Worm (Caenorhabditis elegans) whole organism, early embryonic: Measurements from ENCODE around the gene sqt-2.
A peak's percentile ranks its signal among the peaks of the same experiment; 100 is the strongest.

Experiments used
- B0310.2 ChIP-seq: sonication (generic microtip); optimal IDR thresholded peaks from 2 replicates; lab custom pipeline; 2016; ENCODE audit warnings: mild to moderate bottlenecking, missing genetic modification characterization, missing compliant biosample characterization
- F13C5.2 ChIP-seq: sonication (generic microtip); optimal IDR thresholded peaks from 2 replicates; lab custom pipeline; 2017; ENCODE audit warnings: mild to moderate bottlenecking, missing genetic modification characterization, inconsistent platforms, missing compliant biosample characterization
- aly-1 ChIP-seq: sonication (generic microtip); optimal IDR thresholded peaks from 2 replicates; lab custom pipeline; 2016; ENCODE audit warnings: missing genetic modification characterization, missing compliant biosample characterization
- ama-1 ChIP-seq: fragments of 150-350 bp; optimal IDR thresholded peaks from 2 replicates; lab custom pipeline; 2014
- ceh-13 ChIP-seq: fragments of 200-800 bp; sonication (Bioruptor generic); optimal IDR thresholded peaks from 2 replicates; lab custom pipeline; 2018; ENCODE audit warnings: mild to moderate bottlenecking, missing genetic modification characterization, missing compliant biosample characterization
- ceh-36 ChIP-seq: sonication (generic microtip); optimal IDR thresholded peaks from 2 replicates; lab custom pipeline; 2016; ENCODE audit warnings: missing genetic modification characterization, inconsistent platforms, missing compliant biosample characterization
- ets-7 ChIP-seq: sonication (generic microtip); optimal IDR thresholded peaks from 2 replicates; lab custom pipeline; 2016; ENCODE audit warnings: missing genotype, missing genetic modification characterization, missing compliant biosample characterization
- flt-1 ChIP-seq: fragments of 200-800 bp; sonication (Bioruptor generic); IDR thresholded peaks from 2 replicates; pipeline ENCODE4 v1.3.6; 2022; ENCODE audit warnings: missing genetic modification characterization, missing compliant biosample characterization
- hmbx-1 ChIP-seq: sonication (generic microtip); optimal IDR thresholded peaks from 2 replicates; lab custom pipeline; 2016; ENCODE audit warnings: mild to moderate bottlenecking, missing genetic modification characterization, missing compliant biosample characterization
- hmg-4 ChIP-seq: fragments of 200-800 bp; sonication (Bioruptor generic); optimal IDR thresholded peaks from 2 replicates; lab custom pipeline; 2018; ENCODE audit warnings: mild to moderate bottlenecking, missing genetic modification characterization, missing compliant biosample characterization
- hnd-1 ChIP-seq: sonication (generic microtip); optimal IDR thresholded peaks from 2 replicates; lab custom pipeline; 2016; ENCODE audit warnings: missing genetic modification characterization, missing compliant biosample characterization
- pes-1 ChIP-seq: fragments of 200-800 bp; sonication (Bioruptor generic); IDR thresholded peaks from 2 replicates; pipeline ENCODE4 v1.3.6; 2022; ENCODE audit warnings: missing genetic modification reagents, missing genetic modification characterization, missing compliant biosample characterization
- scrt-1 ChIP-seq: fragments of 200-800 bp; sonication (Bioruptor generic); IDR thresholded peaks from 2 replicates; pipeline ENCODE4 v1.3.6; 2022; ENCODE audit warnings: missing genetic modification characterization, missing compliant biosample characterization
- sea-1 ChIP-seq: fragments of 200-800 bp; sonication (Bioruptor generic); conservative IDR thresholded peaks from 2 replicates; pipeline ENCODE4 v1.3.6; 2022; ENCODE audit warnings: missing genetic modification characterization, missing compliant biosample characterization
- tbx-11 ChIP-seq: fragments of 200-800 bp; sonication (Bioruptor generic); IDR thresholded peaks from 2 replicates; pipeline ENCODE4 v1.3.6; 2022; ENCODE audit warnings: missing genetic modification characterization, missing compliant biosample characterization
- tbx-37 ChIP-seq: fragments of 200-800 bp; sonication (Bioruptor generic); conservative IDR thresholded peaks from 2 replicates; pipeline ENCODE4 v1.3.6; 2022; ENCODE audit warnings: missing genetic modification reagents, missing genetic modification characterization, missing compliant biosample characterization
- tra-4 ChIP-seq: sonication (generic microtip); optimal IDR thresholded peaks from 2 replicates; lab custom pipeline; 2017; ENCODE audit warnings: missing genetic modification characterization, missing compliant biosample characterization

sqt-2 gene

ce11 chrII:18787-19186 lies 4.3 kb upstream of the sqt-2 start:
- no peak for TF ChIP-seq scrt-1
- peak; percentile 56 for TF ChIP-seq F13C5.2 (tag; lab: Kevin White, UChicago)
- TF ChIP-seq sea-1 (GFP tag; lab: Robert Waterston, UW) = peak; percentile 49; the same call in 1 of the 2 replicates
- peak; percentile 20; the same call in 1 of the 2 replicates for TF ChIP-seq tbx-11 (GFP tag; lab: Robert Waterston, UW)
- TF ChIP-seq tbx-37 = no peak; the same call in 1 of the 2 replicates
- TF ChIP-seq hmg-4 (GFP tag; lab: Kevin White, UChicago) = peak; percentile 83

- TF ChIP-seq tbx-11 (GFP tag; lab: Robert Waterston, UW) (no peak), pes-1 (no peak), ceh-36 (tag; lab: Kevin White, UChicago) (no peak), hnd-1 (tag; lab: Kevin White, UChicago) (no peak), sea-1 (GFP tag; lab: Robert Waterston, UW) (no peak), ceh-13 (GFP tag; lab: Kevin White, UChicago) (no peak), F13C5.2 (tag; lab: Kevin White, UChicago) (no peak), ama-1 (no peak), ets-7 (tag; lab: Kevin White, UChicago) (no peak), flt-1 (GFP tag; lab: Robert Waterston, UW) (no peak), hmg-4 (GFP tag; lab: Kevin White, UChicago) (no peak), tbx-37 (no peak), B0310.2 (tag; lab: Kevin White, UChicago) (no peak), scrt-1 (no peak), tra-4 (tag; lab: Kevin White, UChicago) (no peak)
Observed at ce11 chrII:19238-19637, 3.9 kb upstream of the sqt-2 start, which contains the start of gene gmeb-1. Gene gmeb-1 (plus strand): TSS chrII:19538.

ce11 chrII:21953-22352 lies 1.2 kb upstream of the sqt-2 start:
- TF ChIP-seq ets-7 (tag; lab: Kevin White, UChicago) (no peak), hnd-1 (tag; lab: Kevin White, UChicago) (no peak), hmg-4 (GFP tag; lab: Kevin White, UChicago) (no peak), ceh-13 (GFP tag; lab: Kevin White, UChicago) (no peak), ceh-36 (tag; lab: Kevin White, UChicago) (no peak), tbx-37 (no peak), B0310.2 (tag; lab: Kevin White, UChicago) (no peak), tbx-11 (GFP tag; lab: Robert Waterston, UW) (no peak), sea-1 (GFP tag; lab: Robert Waterston, UW) (no peak), F13C5.2 (tag; lab: Kevin White, UChicago) (no peak), tra-4 (tag; lab: Kevin White, UChicago) (no peak), scrt-1 (no peak), pes-1 (no peak), flt-1 (GFP tag; lab: Robert Waterston, UW) (no peak), hmbx-1 (no peak), aly-1 (tag; lab: Kevin White, UChicago) (no peak), ama-1 (no peak)

- TF ChIP-seq B0310.2 (tag; lab: Kevin White, UChicago) (no peak), ceh-13 (GFP tag; lab: Kevin White, UChicago) (no peak), aly-1 (tag; lab: Kevin White, UChicago) (no peak), flt-1 (GFP tag; lab: Robert Waterston, UW) (no peak), pes-1 (no peak), tbx-37 (no peak), hmbx-1 (no peak), F13C5.2 (tag; lab: Kevin White, UChicago) (no peak), ceh-36 (tag; lab: Kevin White, UChicago) (no peak)
Observed at ce11 chrII:23739-24138, 614 bp downstream of the sqt-2 start.

- TF ChIP-seq hmbx-1 = no peak
- TF ChIP-seq ets-7 (tag; lab: Kevin White, UChicago) = no peak
- TF ChIP-seq F13C5.2 (tag; lab: Kevin White, UChicago) = peak; percentile 26
Observed at ce11 chrII:24559-24998, 1.5 kb downstream of the sqt-2 start, which contains the start of gene enee-1. Gene enee-1 (plus strand): TSS chrII:24666.

ce11 chrII:28283-28682 lies 5.2 kb downstream of the sqt-2 start, which contains the start of gene F23F1.4:
Gene F23F1.4 (minus strand): TSS chrII:28423.
- no peak for TF ChIP-seq F13C5.2 (tag; lab: Kevin White, UChicago)
- no peak for TF ChIP-seq B0310.2 (tag; lab: Kevin White, UChicago)
- TF ChIP-seq ama-1 = no peak

ce11 chrII:29578-29977 lies 6.5 kb downstream of the sqt-2 start:
- TF ChIP-seq ceh-36 (tag; lab: Kevin White, UChicago) (no peak), aly-1 (tag; lab: Kevin White, UChicago) (no peak), F13C5.2 (tag; lab: Kevin White, UChicago) (no peak), tra-4 (tag; lab: Kevin White, UChicago) (no peak), ama-1 (no peak), flt-1 (GFP tag; lab: Robert Waterston, UW) (no peak), hmg-4 (GFP tag; lab: Kevin White, UChicago) (no peak), ceh-13 (GFP tag; lab: Kevin White, UChicago) (no peak), sea-1 (GFP tag; lab: Robert Waterston, UW) (no peak), B0310.2 (tag; lab: Kevin White, UChicago) (no peak), ets-7 (tag; lab: Kevin White, UChicago) (no peak), tbx-37 (no peak), scrt-1 (no peak), tbx-11 (GFP tag; lab: Robert Waterston, UW) (no peak), hnd-1 (tag; lab: Kevin White, UChicago) (no peak), hmbx-1 (no peak)

ce11 chrII:31521-31920 lies 8.4 kb downstream of the sqt-2 start, which contains the start of the genes F23F1.5 and fbxc-54:
Gene F23F1.5 (minus strand): TSS chrII:31584.
Gene fbxc-54 (plus strand): TSS chrII:31719.
- TF ChIP-seq ets-7 (tag; lab: Kevin White, UChicago) (no peak), tbx-37 (no peak), pes-1 (no peak), scrt-1 (no peak), ceh-36 (tag; lab: Kevin White, UChicago) (no peak), flt-1 (GFP tag; lab: Robert Waterston, UW) (no peak), tbx-11 (GFP tag; lab: Robert Waterston, UW) (no peak), B0310.2 (tag; lab: Kevin White, UChicago) (no peak), hmg-4 (GFP tag; lab: Kevin White, UChicago) (no peak), hmbx-1 (no peak)
